Fruit fly (Drosophila melanogaster): ENCODE results near the gene CG43249.
A peak's percentile ranks its signal among the peaks of the same experiment; 100 is the strongest.

DNA sequence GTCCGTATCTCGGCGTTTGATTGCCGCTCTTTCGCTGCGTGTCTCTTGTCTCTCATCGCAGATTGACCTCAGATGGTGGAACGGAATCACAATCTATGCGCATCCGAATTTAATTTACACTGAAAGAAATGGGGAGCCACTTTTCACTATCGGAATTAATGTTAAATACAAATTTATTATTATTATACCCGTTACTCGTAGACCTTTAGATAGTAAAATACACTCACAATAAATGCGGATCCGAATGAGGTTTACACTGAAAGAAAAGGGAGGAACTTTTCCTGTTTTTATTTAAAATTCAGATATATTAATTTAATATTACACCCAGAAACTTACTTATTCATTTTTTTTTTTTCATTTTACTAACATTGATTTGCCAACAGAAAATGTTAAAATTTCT, 15.0 kb upstream of the CG43249 start:
- TF ChIP-seq topi (GFP tag; optimal IDR thresholded peaks at IDR 0.05) (no peak), CG6276 (GFP tag; optimal IDR thresholded peaks at IDR 0.05) (no peak), Ets21C (GFP tag; optimal IDR thresholded peaks at IDR 0.05) (no peak), acj6 (GFP tag; optimal IDR thresholded peaks at IDR 0.05) (peak; percentile 30), CG9139 (GFP tag; optimal IDR thresholded peaks at IDR 0.05) (no peak), CG10631 (GFP tag; optimal IDR thresholded peaks at IDR 0.05) (peak; percentile 33), CG11294 (GFP tag; IDR thresholded peaks at IDR 0.05) (no peak), CG6854 (GFP tag; optimal IDR thresholded peaks at IDR 0.05) (no peak), svp (GFP tag) (no peak), CG6163 (GFP tag; IDR thresholded peaks at IDR 0.05) (0 out of 3 replicates have a peak, but pooled peaks have one; percentile 45), CG8319 (GFP tag; optimal IDR thresholded peaks at IDR 0.05) (no peak), CG3919 (GFP tag; optimal IDR thresholded peaks at IDR 0.05) (no peak), CG6808 (GFP tag; optimal IDR thresholded peaks at IDR 0.05) (no peak), Hr4 (GFP tag; optimal IDR thresholded peaks at IDR 0.05) (peak; percentile 18)
